Worm (Caenorhabditis elegans) whole organism, L3 larva: ENCODE measurements around the gene srw-60.

Experiments
- R02D3.7 ChIP-seq: fragments of 150-350 bp; optimal IDR thresholded peaks from 2 replicates; lab custom pipeline; 2014; ENCODE audit warnings: missing biosample characterization, missing genetic modification characterization
- aly-2 ChIP-seq: fragments of 150-350 bp; optimal IDR thresholded peaks from 2 replicates; lab custom pipeline; 2014; ENCODE audit warnings: missing biosample characterization, missing genetic modification characterization
- ama-1 ChIP-seq: fragments of 150-350 bp; optimal IDR thresholded peaks from 2 replicates; lab custom pipeline; 2018
- ceh-16 ChIP-seq: sonication (generic microtip); optimal IDR thresholded peaks from 2 replicates; lab custom pipeline; 2017; ENCODE audit warnings: missing biosample characterization, missing genetic modification characterization
- ceh-28 ChIP-seq: fragments of 150-350 bp; optimal IDR thresholded peaks from 2 replicates; lab custom pipeline; 2014; ENCODE audit warnings: missing biosample characterization, missing genetic modification reagents, missing genetic modification characterization
- ceh-9 ChIP-seq: sonication (generic microtip); optimal IDR thresholded peaks from 2 replicates; lab custom pipeline; 2018; ENCODE audit warnings: missing biosample characterization, missing genetic modification characterization
- egl-5 ChIP-seq: fragments of 150-350 bp; optimal IDR thresholded peaks from 2 replicates; lab custom pipeline; 2017; ENCODE audit warnings: missing biosample characterization, missing genetic modification reagents, missing genetic modification characterization, inconsistent platforms
- elt-2 ChIP-seq: sonication (generic microtip); optimal IDR thresholded peaks from 2 replicates; lab custom pipeline; 2016; ENCODE audit warnings: missing genetic modification reagents, mild to moderate bottlenecking, missing genetic modification characterization, missing compliant biosample characterization
- elt-3 ChIP-seq, 3 experiments: fragments of 150-350 bp in 1 of 3; sonication (generic microtip) in 2 of 3; optimal IDR thresholded peaks; 2 replicates in 2 of 3; 4 replicates in 1 of 3; lab custom pipeline; 2014 to 2017; ENCODE audit warnings: missing biosample characterization in 3 of 3, missing genetic modification characterization in 3 of 3
- eor-1 ChIP-seq, 2 experiments: fragments of 150-350 bp; optimal IDR thresholded peaks; 2 replicates each; lab custom pipeline; 2014 to 2018; ENCODE audit warnings: missing biosample characterization in 2 of 2, missing genetic modification characterization in 2 of 2
- fos-1 ChIP-seq: fragments of 150-350 bp; optimal IDR thresholded peaks from 2 replicates; lab custom pipeline; 2014; ENCODE audit warnings: missing biosample characterization, missing genetic modification characterization
- hmg-11 ChIP-seq: sonication (generic microtip); optimal IDR thresholded peaks from 2 replicates; lab custom pipeline; 2016; ENCODE audit warnings: missing genetic modification characterization, missing compliant biosample characterization
- lin-15B ChIP-seq: fragments of 150-350 bp; optimal IDR thresholded peaks from 2 replicates; lab custom pipeline; 2014; ENCODE audit warnings: missing biosample characterization, missing genetic modification characterization
- lin-39 ChIP-seq: fragments of 150-350 bp; optimal IDR thresholded peaks from 2 replicates; lab custom pipeline; 2018; ENCODE audit warnings: missing biosample characterization, missing genetic modification reagents, missing genetic modification characterization
- lsy-12 ChIP-seq: sonication (generic microtip); optimal IDR thresholded peaks from 2 replicates; lab custom pipeline; 2016; ENCODE audit warnings: mild to moderate bottlenecking, missing genetic modification characterization, missing compliant biosample characterization
- mdl-1 ChIP-seq: fragments of 150-350 bp; optimal IDR thresholded peaks from 2 replicates; lab custom pipeline; 2014; ENCODE audit warnings: missing biosample characterization, missing genetic modification characterization
- mml-1 ChIP-seq: fragments of 150-350 bp; sonication (generic microtip); optimal IDR thresholded peaks from 3 replicates; lab custom pipeline; 2014; ENCODE audit warnings: missing biosample characterization, missing genetic modification characterization
- nfya-1 ChIP-seq: sonication (generic microtip); optimal IDR thresholded peaks from 2 replicates; lab custom pipeline; 2017; ENCODE audit warnings: missing genetic modification characterization, mild to moderate bottlenecking, missing compliant biosample characterization, antibody characterized with exemption, moderate library complexity; ENCODE audit not compliant: insufficient read depth
- nhr-11 ChIP-seq: fragments of 150-350 bp; optimal IDR thresholded peaks from 2 replicates; lab custom pipeline; 2014; ENCODE audit warnings: missing biosample characterization, missing genetic modification characterization
- nhr-12 ChIP-seq: fragments of 150-350 bp; optimal IDR thresholded peaks from 2 replicates; lab custom pipeline; 2014; ENCODE audit warnings: missing biosample characterization, missing genetic modification characterization
- nhr-25 ChIP-seq: sonication (generic microtip); optimal IDR thresholded peaks from 2 replicates; lab custom pipeline; 2017; ENCODE audit warnings: missing biosample characterization, missing genetic modification characterization
- nhr-28 ChIP-seq: fragments of 150-350 bp; optimal IDR thresholded peaks from 2 replicates; lab custom pipeline; 2014; ENCODE audit warnings: missing biosample characterization, missing genetic modification characterization
- nhr-43 ChIP-seq: sonication (generic microtip); optimal IDR thresholded peaks from 2 replicates; lab custom pipeline; 2016; ENCODE audit warnings: mild to moderate bottlenecking, missing genetic modification characterization, missing compliant biosample characterization; ENCODE audit not compliant: poor library complexity, severe bottlenecking
- nhr-67 ChIP-seq: fragments of 150-350 bp; optimal IDR thresholded peaks from 2 replicates; lab custom pipeline; 2014; ENCODE audit warnings: missing biosample characterization, missing genetic modification characterization
- nhr-76 ChIP-seq: fragments of 150-350 bp; sonication (generic microtip); optimal IDR thresholded peaks from 5 replicates; lab custom pipeline; 2014; ENCODE audit warnings: missing biosample characterization, missing genetic modification characterization
- pha-4 ChIP-seq: fragments of 150-350 bp; optimal IDR thresholded peaks from 2 replicates; lab custom pipeline; 2014; ENCODE audit warnings: missing biosample characterization, missing genetic modification reagents, missing genetic modification characterization
- pqm-1 ChIP-seq: fragments of 150-350 bp; optimal IDR thresholded peaks from 2 replicates; lab custom pipeline; 2017; ENCODE audit warnings: missing biosample characterization, missing genetic modification characterization, inconsistent platforms
- skn-1 ChIP-seq: fragments of 150-350 bp; optimal IDR thresholded peaks from 2 replicates; lab custom pipeline; 2014; ENCODE audit warnings: missing biosample characterization, missing genetic modification characterization
- snpc-4 ChIP-seq: fragments of 150-350 bp; optimal IDR thresholded peaks from 2 replicates; lab custom pipeline; 2014; ENCODE audit warnings: missing biosample characterization, missing genetic modification characterization
- tbx-2 ChIP-seq: sonication (generic microtip); optimal IDR thresholded peaks from 2 replicates; lab custom pipeline; 2016; ENCODE audit warnings: mild to moderate bottlenecking, missing genetic modification characterization, missing compliant biosample characterization
- unc-39 ChIP-seq: sonication (generic microtip); optimal IDR thresholded peaks from 4 replicates; lab custom pipeline; 2017; ENCODE audit warnings: missing biosample characterization, missing genetic modification characterization
- unc-62 ChIP-seq: fragments of 150-350 bp; sonication (generic microtip); optimal IDR thresholded peaks from 4 replicates; lab custom pipeline; 2014; ENCODE audit warnings: missing biosample characterization, missing genetic modification reagents, missing genetic modification characterization
- zag-1 ChIP-seq: fragments of 150-350 bp; optimal IDR thresholded peaks from 2 replicates; lab custom pipeline; 2014; ENCODE audit warnings: missing biosample characterization, missing genetic modification characterization
- ztf-11 ChIP-seq: fragments of 150-350 bp; optimal IDR thresholded peaks from 2 replicates; lab custom pipeline; 2014; ENCODE audit warnings: missing biosample characterization, missing genetic modification characterization

Gene srw-60

DNA sequence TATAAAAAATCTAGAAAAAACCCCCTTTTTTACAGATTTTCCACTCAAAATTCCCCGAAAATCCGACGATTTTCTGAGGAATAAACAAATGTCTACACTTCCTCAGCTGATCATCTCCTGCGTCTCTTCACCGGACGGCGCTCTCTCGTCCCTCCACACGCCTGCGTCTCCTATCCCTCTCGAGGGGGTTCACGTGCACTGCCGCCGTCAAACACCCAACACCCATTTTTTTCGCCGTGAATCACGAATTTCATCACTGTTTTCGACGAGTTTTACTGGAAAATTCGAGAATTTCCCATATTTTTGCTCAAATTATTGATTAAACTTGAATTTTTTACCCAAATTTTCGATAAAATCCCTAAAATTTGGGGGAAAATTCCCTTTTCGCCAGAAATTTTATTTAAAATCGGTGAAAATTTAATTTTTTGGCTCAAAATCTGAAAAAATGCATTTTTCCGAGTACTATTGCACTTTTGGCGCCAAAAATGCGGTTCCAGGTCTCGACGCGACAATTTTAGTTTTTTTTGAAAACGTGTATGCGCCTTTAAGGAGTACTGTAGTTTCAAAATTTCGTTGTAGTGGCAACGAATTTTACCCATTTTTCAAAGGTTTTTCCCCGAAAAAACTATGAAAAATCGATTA lies 37.5 kb upstream of the srw-60 start (continued):
- no peak for TF ChIP-seq nhr-25 (tag; lab: Kevin White, UChicago)
- no peak for TF ChIP-seq tbx-2
- TF ChIP-seq ceh-16: no peak
- TF ChIP-seq nhr-28 (tag; lab: Kevin White, UChicago): no peak
- no peak for TF ChIP-seq nhr-12 (tag; lab: Kevin White, UChicago)
- no peak for TF ChIP-seq nhr-43 (tag; lab: Kevin White, UChicago)
- no peak for TF ChIP-seq ceh-9 (tag; lab: Kevin White, UChicago)

ce11 chrII:2921860-2922259 lies 36.5 kb upstream of the srw-60 start:
- no peak for TF ChIP-seq pqm-1 (tag; lab: Kevin White, UChicago)
- no peak for TF ChIP-seq R02D3.7 (tag; lab: Kevin White, UChicago)
- TF ChIP-seq unc-62 (GFP tag; lab: Kevin White, UChicago): no peak
- TF ChIP-seq mml-1: no peak
- TF ChIP-seq aly-2 (tag; lab: Kevin White, UChicago): no peak
- TF ChIP-seq elt-3 (tag; optimal IDR thresholded peaks at IDR 0.05; lab: Kevin White, UChicago): no peak
- no peak for TF ChIP-seq zag-1 (tag; lab: Kevin White, UChicago)
- TF ChIP-seq lin-39 (tag; lab: Kevin White, UChicago): no peak
- no peak for TF ChIP-seq ceh-9 (tag; lab: Kevin White, UChicago)
- TF ChIP-seq lsy-12 (tag; lab: Kevin White, UChicago): no peak
- TF ChIP-seq egl-5 (tag; lab: Kevin White, UChicago): no peak
- no peak for TF ChIP-seq eor-1 (tag; optimal IDR thresholded peaks at IDR 0.05; lab: Kevin White, UChicago)
- no peak for TF ChIP-seq hmg-11 (tag; lab: Kevin White, UChicago)
- no peak for TF ChIP-seq nhr-67 (tag; lab: Kevin White, UChicago)
- no peak for TF ChIP-seq ama-1 (lab: Kevin White, UChicago)
- no peak for TF ChIP-seq skn-1
- no peak for TF ChIP-seq snpc-4 (tag; lab: Kevin White, UChicago)
- TF ChIP-seq elt-2: no peak
- no peak for TF ChIP-seq ztf-11 (tag; lab: Kevin White, UChicago)

ce11 chrII:2922359-2922758 lies 36.0 kb upstream of the srw-60 start:
- peak; percentile 35 for TF ChIP-seq pqm-1 (tag; lab: Kevin White, UChicago)
- TF ChIP-seq skn-1: no peak
- TF ChIP-seq aly-2 (tag; lab: Kevin White, UChicago): no peak
- TF ChIP-seq hmg-11 (tag; lab: Kevin White, UChicago): no peak
- TF ChIP-seq ama-1 (lab: Kevin White, UChicago): peak; percentile 73
- peak; percentile 2 for TF ChIP-seq pha-4 (tag; lab: Kevin White, UChicago)
- no peak for TF ChIP-seq lin-15B
- no peak for TF ChIP-seq nhr-12 (tag; lab: Kevin White, UChicago)
- peak; percentile 77 for TF ChIP-seq elt-2

DNA sequence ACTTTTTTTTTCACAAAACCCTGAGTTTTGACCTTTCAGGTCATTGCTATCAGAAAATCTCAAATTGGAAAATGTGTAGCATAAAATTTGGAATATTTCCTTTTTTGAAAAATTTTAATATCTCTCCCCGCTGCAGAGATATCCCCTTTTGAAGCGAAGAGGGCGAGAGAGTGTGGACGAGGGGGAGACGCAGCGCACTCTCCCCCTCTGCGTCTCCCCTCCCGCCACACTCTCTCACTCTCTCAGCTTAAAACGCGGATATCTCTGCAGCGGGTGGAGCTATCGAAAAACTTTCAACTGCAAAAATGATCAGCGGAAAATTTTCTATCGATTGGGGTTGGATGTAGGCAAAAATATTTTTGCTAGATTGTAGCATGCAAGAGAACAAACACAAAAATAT lies 35.6 kb upstream of the srw-60 start:
- TF ChIP-seq ceh-28 (no peak), nhr-11 (tag; lab: Kevin White, UChicago) (no peak), unc-62 (GFP tag; lab: Kevin White, UChicago) (no peak), nhr-76 (no peak), tbx-2 (no peak), unc-39 (tag; lab: Kevin White, UChicago) (no peak), elt-3 (tag; optimal IDR thresholded peaks at IDR 0.05; lab: Kevin White, UChicago) (no peak), ceh-16 (no peak), fos-1 (tag; lab: Kevin White, UChicago) (no peak), nhr-43 (tag; lab: Kevin White, UChicago) (no peak), nfya-1 (no peak), ceh-9 (tag; lab: Kevin White, UChicago) (no peak), zag-1 (tag; lab: Kevin White, UChicago) (no peak), mdl-1 (tag; lab: Kevin White, UChicago) (no peak), nhr-12 (tag; lab: Kevin White, UChicago) (no peak), lin-39 (tag; lab: Kevin White, UChicago) (no peak), pqm-1 (tag; lab: Kevin White, UChicago) (no peak)
